Fruit fly (Drosophila melanogaster) whole organism, embryonic: Measurements from ENCODE around the gene 5-HT2B.

Experiments used
- ATbp ChIP-seq: fragments of 200-800 bp; sonication (Bioruptor generic); optimal IDR thresholded peaks from 2 replicates; lab custom pipeline; 2017; ENCODE audit warnings: missing biosample characterization, mild to moderate bottlenecking, missing genetic modification characterization, missing genetic modification reagents
- Asciz ChIP-seq: fragments of 200-800 bp; sonication (Bioruptor generic); optimal IDR thresholded peaks from 2 replicates; lab custom pipeline; 2017; ENCODE audit warnings: missing biosample characterization, mild to moderate bottlenecking, missing genetic modification characterization, missing genetic modification reagents
- CG1024 ChIP-seq: fragments of 200-800 bp; sonication (Bioruptor generic); IDR thresholded peaks from 2 replicates; pipeline ENCODE4 v1.3.6; 2022; ENCODE audit warnings: missing biosample characterization, missing genetic modification characterization
- CG11093 ChIP-seq: fragments of 200-800 bp; sonication (Bioruptor generic); IDR thresholded peaks from 3 replicates; pipeline ENCODE4 v1.3.6; 2022; ENCODE audit warnings: missing biosample characterization, missing genetic modification characterization
- CG11247 ChIP-seq: fragments of 200-800 bp; sonication (Bioruptor generic); IDR thresholded peaks from 2 replicates; pipeline ENCODE4 v1.3.6; 2022; ENCODE audit warnings: missing biosample characterization, missing genetic modification characterization
- CG13775 ChIP-seq: fragments of 200-800 bp; sonication (Bioruptor generic); optimal IDR thresholded peaks from 3 replicates; lab custom pipeline; 2017; ENCODE audit warnings: missing biosample characterization, mild to moderate bottlenecking, missing genetic modification characterization
- CG15011 ChIP-seq: fragments of 200-800 bp; sonication (Bioruptor generic); optimal IDR thresholded peaks from 3 replicates; lab custom pipeline; 2018; ENCODE audit warnings: missing biosample characterization, mild to moderate bottlenecking, missing genetic modification characterization
- CG17568 ChIP-seq: fragments of 200-800 bp; sonication (Bioruptor generic); optimal IDR thresholded peaks from 2 replicates; lab custom pipeline; 2018; ENCODE audit warnings: missing biosample characterization, mild to moderate bottlenecking, missing genetic modification characterization, moderate library complexity
- CG30403 ChIP-seq: fragments of 200-800 bp; sonication (Bioruptor generic); optimal IDR thresholded peaks from 3 replicates; lab custom pipeline; 2016; ENCODE audit warnings: missing biosample characterization, missing genetic modification characterization
- CG3281 ChIP-seq: fragments of 200-800 bp; sonication (Bioruptor generic); optimal IDR thresholded peaks from 3 replicates; lab custom pipeline; 2017; ENCODE audit warnings: missing biosample characterization, mild to moderate bottlenecking, missing genetic modification characterization
- CG6175 ChIP-seq: fragments of 200-800 bp; sonication (Bioruptor generic); IDR thresholded peaks from 3 replicates; pipeline ENCODE4 v1.3.6; 2022; ENCODE audit warnings: missing biosample characterization, missing genetic modification characterization
- CG6689 ChIP-seq: fragments of 200-800 bp; sonication (Bioruptor generic); IDR thresholded peaks from 2 replicates; pipeline ENCODE4 v1.3.6; 2022; ENCODE audit warnings: missing biosample characterization, missing genetic modification characterization
- CG7786 ChIP-seq: fragments of 200-800 bp; sonication (Bioruptor generic); optimal IDR thresholded peaks from 2 replicates; lab custom pipeline; 2016; ENCODE audit warnings: missing biosample characterization, missing genetic modification characterization
- CG9817 ChIP-seq: fragments of 200-800 bp; sonication (Bioruptor generic); optimal IDR thresholded peaks from 2 replicates; lab custom pipeline; 2018; ENCODE audit warnings: missing biosample characterization, mild to moderate bottlenecking, missing genetic modification characterization, moderate library complexity
- Dfd ChIP-seq, 2 experiments: fragments of >200 bp; optimal IDR thresholded peaks; 2 replicates each; lab custom pipeline; 2017; ENCODE audit warnings: missing biosample characterization in 2 of 2, missing genetic modification characterization in 2 of 2
- Dll ChIP-seq: fragments of 200-800 bp; sonication (Bioruptor generic); IDR thresholded peaks from 4 replicates; pipeline ENCODE4 v1.3.6; 2022; ENCODE audit warnings: missing biosample characterization, missing genetic modification characterization; ENCODE audit not compliant: partially characterized antibody
- Dp ChIP-seq: fragments of 200-800 bp; sonication (Bioruptor generic); optimal IDR thresholded peaks from 2 replicates; lab custom pipeline; 2018; ENCODE audit warnings: missing biosample characterization, mild to moderate bottlenecking, missing genetic modification characterization, moderate library complexity
- Hr51 ChIP-seq, 2 experiments: fragments of 200-800 bp; sonication (Bioruptor generic); optimal IDR thresholded peaks; 2 replicates in 1 of 2; 3 replicates in 1 of 2; lab custom pipeline; 2016 to 2018; ENCODE audit warnings: missing biosample characterization in 2 of 2, missing genetic modification characterization in 2 of 2, mild to moderate bottlenecking in 1 of 2, moderate library complexity in 1 of 2
- Kr ChIP-seq: fragments of 200-800 bp; sonication (Bioruptor generic); optimal IDR thresholded peaks from 2 replicates; lab custom pipeline; 2017; ENCODE audit warnings: missing biosample characterization, mild to moderate bottlenecking, missing genetic modification characterization
- Lhr ChIP-seq: fragments of 200-800 bp; sonication (Bioruptor generic); optimal IDR thresholded peaks from 3 replicates; lab custom pipeline; 2017; ENCODE audit warnings: mild to moderate bottlenecking, missing biosample characterization, missing genetic modification reagents, missing genetic modification characterization
- Med ChIP-seq: fragments of 200-800 bp; sonication (Bioruptor generic); peaks from one replicate; lab custom pipeline; 2016; ENCODE audit warnings: missing biosample characterization, missing genetic modification characterization, mild to moderate bottlenecking, inconsistent platforms, moderate library complexity
- NC2β ChIP-seq: fragments of 200-800 bp; sonication (Bioruptor generic); optimal IDR thresholded peaks from 2 replicates; lab custom pipeline; 2016; ENCODE audit warnings: missing biosample characterization, missing genetic modification characterization
- Nf-YA ChIP-seq: fragments of 200-800 bp; sonication (Bioruptor generic); IDR thresholded peaks from 2 replicates; pipeline ENCODE4 v1.3.6; 2022; ENCODE audit warnings: missing biosample characterization, missing genetic modification characterization
- NfI ChIP-seq: fragments of 200-800 bp; sonication (Bioruptor generic); optimal IDR thresholded peaks from 3 replicates; lab custom pipeline; 2018; ENCODE audit warnings: missing biosample characterization, mild to moderate bottlenecking, missing genetic modification characterization, moderate library complexity
- Pdp1 ChIP-seq, 2 experiments: fragments of 200-800 bp; sonication (Bioruptor generic); optimal IDR thresholded peaks; 3 replicates each; lab custom pipeline; 2016; ENCODE audit warnings: missing biosample characterization in 2 of 2, missing genetic modification characterization in 2 of 2, mild to moderate bottlenecking in 1 of 2, moderate library complexity in 1 of 2
- Sry-δ ChIP-seq: fragments of 200-800 bp; sonication (Bioruptor generic); optimal IDR thresholded peaks from 2 replicates; lab custom pipeline; 2016; ENCODE audit warnings: missing biosample characterization, missing genetic modification characterization
- TFAM ChIP-seq: fragments of 200-800 bp; sonication (Bioruptor generic); optimal IDR thresholded peaks from 2 replicates; lab custom pipeline; 2017; ENCODE audit warnings: missing biosample characterization, missing genetic modification characterization, inconsistent platforms
- amos ChIP-seq: fragments of 200-800 bp; sonication (Bioruptor generic); IDR thresholded peaks from 2 replicates; pipeline ENCODE4 v1.3.6; 2022; ENCODE audit warnings: missing biosample characterization, missing genetic modification characterization; ENCODE audit not compliant: partially characterized antibody
- aop ChIP-seq: fragments of 200-800 bp; sonication (Bioruptor generic); IDR thresholded peaks from 2 replicates; pipeline ENCODE4 v1.3.6; 2022; ENCODE audit warnings: missing biosample characterization, missing genetic modification characterization
- ara ChIP-seq: fragments of 200-800 bp; sonication (Bioruptor generic); IDR thresholded peaks from 2 replicates; pipeline ENCODE4 v1.3.6; 2022; ENCODE audit warnings: missing biosample characterization, missing genetic modification characterization
- bowl ChIP-seq: fragments of 200-800 bp; sonication (Bioruptor generic); IDR thresholded peaks from 2 replicates; pipeline ENCODE4 v1.3.6; 2022; ENCODE audit warnings: missing biosample characterization, missing genetic modification characterization
- cg ChIP-seq: fragments of 200-800 bp; sonication (Bioruptor generic); optimal IDR thresholded peaks from 3 replicates; lab custom pipeline; 2019; ENCODE audit warnings: missing biosample characterization, mild to moderate bottlenecking, missing genetic modification characterization, moderate library complexity
- dmrt99B ChIP-seq: fragments of 200-800 bp; sonication (Bioruptor generic); optimal IDR thresholded peaks from 2 replicates; lab custom pipeline; 2018; ENCODE audit warnings: missing biosample characterization, mild to moderate bottlenecking, missing genetic modification characterization, moderate library complexity
- ems ChIP-seq: fragments of 200-800 bp; sonication (Bioruptor generic); optimal IDR thresholded peaks from 3 replicates; lab custom pipeline; 2016; ENCODE audit warnings: missing biosample characterization, missing genetic modification characterization
- esg ChIP-seq: fragments of 200-800 bp; sonication (Bioruptor generic); conservative IDR thresholded peaks from 2 replicates; pipeline ENCODE4 v1.3.6; 2022; ENCODE audit warnings: missing biosample characterization, missing genetic modification characterization
- kni ChIP-seq: fragments of 200-800 bp; sonication (Bioruptor generic); optimal IDR thresholded peaks from 3 replicates; lab custom pipeline; 2017; ENCODE audit warnings: mild to moderate bottlenecking, missing biosample characterization, missing genetic modification reagents, missing genetic modification characterization
- nerfin-2 ChIP-seq: fragments of 200-800 bp; sonication (Bioruptor generic); IDR thresholded peaks from 2 replicates; pipeline ENCODE4 v1.3.6; 2022; ENCODE audit warnings: missing biosample characterization, missing genetic modification characterization; ENCODE audit not compliant: partially characterized antibody
- pho ChIP-seq: fragments of 200-800 bp; sonication (Bioruptor generic); optimal IDR thresholded peaks from 2 replicates; lab custom pipeline; 2016; ENCODE audit warnings: missing biosample characterization, missing genetic modification characterization
- phol ChIP-seq: fragments of 200-800 bp; sonication (Bioruptor generic); optimal IDR thresholded peaks from 3 replicates; lab custom pipeline; 2018; ENCODE audit warnings: missing biosample characterization, mild to moderate bottlenecking, missing genetic modification characterization, moderate library complexity
- pita ChIP-seq: fragments of 200-800 bp; sonication (Bioruptor generic); optimal IDR thresholded peaks from 2 replicates; lab custom pipeline; 2017; ENCODE audit warnings: missing biosample characterization, mild to moderate bottlenecking, missing genetic modification characterization
- run ChIP-seq: fragments of 200-800 bp; sonication (Bioruptor generic); optimal IDR thresholded peaks from 3 replicates; lab custom pipeline; 2018; ENCODE audit warnings: missing biosample characterization, mild to moderate bottlenecking, missing genetic modification characterization
- schlank ChIP-seq: fragments of 200-800 bp; sonication (Bioruptor generic); optimal IDR thresholded peaks from 2 replicates; lab custom pipeline; 2018; ENCODE audit warnings: missing biosample characterization, mild to moderate bottlenecking, missing genetic modification characterization
- sd ChIP-seq: fragments of 200-800 bp; sonication (Bioruptor generic); optimal IDR thresholded peaks from 3 replicates; lab custom pipeline; 2018; ENCODE audit warnings: missing biosample characterization, mild to moderate bottlenecking, missing genetic modification characterization, moderate library complexity
- slou ChIP-seq: fragments of 200-800 bp; sonication (Bioruptor generic); optimal IDR thresholded peaks from 3 replicates; lab custom pipeline; 2016; ENCODE audit warnings: missing biosample characterization, missing genetic modification characterization
- z ChIP-seq: fragments of 200-800 bp; sonication (Bioruptor generic); IDR thresholded peaks from 3 replicates; pipeline ENCODE4 v1.3.6; 2022; ENCODE audit warnings: missing biosample characterization, missing genetic modification characterization
- zen ChIP-seq: fragments of 200-800 bp; sonication (Bioruptor generic); optimal IDR thresholded peaks from 3 replicates; lab custom pipeline; 2018; ENCODE audit warnings: missing biosample characterization, mild to moderate bottlenecking, missing genetic modification characterization, moderate library complexity
- zf30C ChIP-seq: fragments of 200-800 bp; sonication (Bioruptor generic); optimal IDR thresholded peaks from 3 replicates; lab custom pipeline; 2018; ENCODE audit warnings: missing biosample characterization, mild to moderate bottlenecking, missing genetic modification characterization
- zfh1 ChIP-seq: fragments of 200-800 bp; sonication (Bioruptor generic); IDR thresholded peaks from 3 replicates; pipeline ENCODE4 v1.3.6; 2022; ENCODE audit warnings: missing biosample characterization, missing genetic modification characterization

The 5-HT2B gene

dm6 chr3R:8670529-8671491 lies 92.8 kb downstream of the 5-HT2B start, which contains the start of gene p (continued):
- TF ChIP-seq aop, result no peak
- TF ChIP-seq Med (GFP tag; lab: Kevin White, UChicago), result peak; percentile 77
- no peak for TF ChIP-seq ara (GFP tag; lab: Robert Waterston, UW)
- peak; percentile 63 for TF ChIP-seq kni (GFP tag; lab: Kevin White, UChicago)
- peak; percentile 36 for TF ChIP-seq Asciz (GFP tag; lab: Kevin White, UChicago)
- peak; percentile 25 for TF ChIP-seq CG7786 (GFP tag; lab: Kevin White, UChicago)
- no peak for TF ChIP-seq pita (GFP tag; lab: Kevin White, UChicago)
- no peak for TF ChIP-seq z (GFP tag; lab: Robert Waterston, UW)
- peak; percentile 14 for TF ChIP-seq CG3281 (GFP tag; lab: Kevin White, UChicago)
- TF ChIP-seq Sry-δ (GFP tag; lab: Kevin White, UChicago), result no peak
- TF ChIP-seq pho (GFP tag; lab: Kevin White, UChicago), result no peak
- no peak for TF ChIP-seq CG11093 (GFP tag; lab: Robert Waterston, UW)
- peak; percentile 42 for TF ChIP-seq ATbp (GFP tag; lab: Kevin White, UChicago)
- TF ChIP-seq NfI (GFP tag; lab: Kevin White, UChicago), result peak; percentile 10
- TF ChIP-seq zfh1 (GFP tag; lab: Robert Waterston, UW), result no peak
- TF ChIP-seq Dfd (GFP tag; optimal IDR thresholded peaks at IDR 0.05; lab: Kevin White, UChicago), result no peak
- TF ChIP-seq CG13775 (GFP tag; lab: Kevin White, UChicago), result no peak
- TF ChIP-seq CG6689 (GFP tag; lab: Robert Waterston, UW), result peak; percentile 42; the same call in 1 of the 2 replicates
- no peak for TF ChIP-seq CG15011
- TF ChIP-seq Dp (GFP tag; lab: Kevin White, UChicago), result no peak
- TF ChIP-seq schlank, result peak; percentile 47
- no peak for TF ChIP-seq zf30C (GFP tag; lab: Kevin White, UChicago)
- TF ChIP-seq amos (GFP tag; lab: Robert Waterston, UW), result no peak
- TF ChIP-seq Pdp1 (GFP tag; optimal IDR thresholded peaks at IDR 0.05; lab: Kevin White, UChicago), result peak; percentile 11 to 44
- no peak for TF ChIP-seq CG6175 (GFP tag; lab: Robert Waterston, UW)
- peak; percentile 68 for TF ChIP-seq run (tag; lab: Kevin White, UChicago)
- TF ChIP-seq TFAM (GFP tag; lab: Kevin White, UChicago), result no peak
- peak; percentile 16 for TF ChIP-seq sd
- TF ChIP-seq dmrt99B (tag; lab: Kevin White, UChicago), result peak; percentile 37
- no peak for TF ChIP-seq bowl (GFP tag; lab: Robert Waterston, UW)
- no peak for TF ChIP-seq CG9817 (tag; lab: Kevin White, UChicago)
- TF ChIP-seq Hr51 (GFP tag; optimal IDR thresholded peaks at IDR 0.05; lab: Kevin White, UChicago), result peak in 1 of 2 experiments; percentile 43
- TF ChIP-seq cg (GFP tag; lab: Kevin White, UChicago), result no peak
- no peak for TF ChIP-seq CG11247
- no peak for TF ChIP-seq nerfin-2 (GFP tag; lab: Robert Waterston, UW)
- TF ChIP-seq NC2β, result peak; percentile 15
- peak; percentile 43 for TF ChIP-seq CG30403
- peak; percentile 42 for TF ChIP-seq Kr (GFP tag; lab: Kevin White, UChicago)
- no peak for TF ChIP-seq CG1024 (GFP tag; lab: Robert Waterston, UW)
- TF ChIP-seq Nf-YA, result no peak
- no peak for TF ChIP-seq slou (GFP tag; lab: Kevin White, UChicago)
- TF ChIP-seq Dll (GFP tag; lab: Robert Waterston, UW), result 0 out of 4 replicates have a peak, but pooled peaks have one; percentile 18
- TF ChIP-seq phol (tag; lab: Kevin White, UChicago), result peak; percentile 38
- TF ChIP-seq ems (GFP tag; lab: Kevin White, UChicago), result peak; percentile 51
- no peak for TF ChIP-seq zen (tag; lab: Kevin White, UChicago)
- TF ChIP-seq esg, result no peak
- no peak for TF ChIP-seq Lhr (GFP tag; lab: Kevin White, UChicago)
- peak; percentile 54 for TF ChIP-seq CG17568
